Worm (Caenorhabditis elegans) whole organism, L4 larva: Measurements from ENCODE around the gene arl-3.

Experiments used
- F10B5.3 ChIP-seq: sonication (generic microtip); optimal IDR thresholded peaks from 2 replicates; lab custom pipeline; 2016; ENCODE audit warnings: mild to moderate bottlenecking, missing genetic modification characterization, missing compliant biosample characterization
- F26F4.8 ChIP-seq: fragments of 200-800 bp; sonication (Bioruptor generic); conservative IDR thresholded peaks from 2 replicates; pipeline ENCODE4 v1.3.6; 2022; ENCODE audit warnings: missing genetic modification characterization, missing compliant biosample characterization
- F44E2.7 ChIP-seq: fragments of 200-800 bp; sonication (Bioruptor generic); IDR thresholded peaks from 2 replicates; pipeline ENCODE4 v2.1.2; 2022; ENCODE audit warnings: missing genetic modification characterization, missing compliant biosample characterization
- T20F7.1 ChIP-seq: fragments of 200-800 bp; sonication (Bioruptor generic); optimal IDR thresholded peaks from 2 replicates; lab custom pipeline; 2018; ENCODE audit warnings: mild to moderate bottlenecking, missing genetic modification characterization, missing compliant biosample characterization
- Y5F2A.4 ChIP-seq: fragments of 200-800 bp; sonication (Bioruptor generic); optimal IDR thresholded peaks from 2 replicates; lab custom pipeline; 2018; ENCODE audit warnings: mild to moderate bottlenecking, missing genetic modification characterization, missing compliant biosample characterization
- Y75B8A.6 ChIP-seq: fragments of 200-800 bp; sonication (Bioruptor generic); IDR thresholded peaks from 2 replicates; pipeline ENCODE4 v1.3.6; 2022; ENCODE audit warnings: missing genetic modification reagents, missing genetic modification characterization, missing compliant biosample characterization
- ZK337.2 ChIP-seq: fragments of 200-800 bp; sonication (Bioruptor generic); IDR thresholded peaks from 2 replicates; pipeline ENCODE4 v1.3.6; 2022; ENCODE audit warnings: missing genetic modification reagents, missing genetic modification characterization, missing compliant biosample characterization
- ZK546.5 ChIP-seq, 2 experiments: sonication (generic microtip); optimal IDR thresholded peaks; 2 replicates each; lab custom pipeline; 2017; ENCODE audit warnings: missing biosample characterization in 2 of 2, missing genetic modification characterization in 2 of 2
- aha-1 ChIP-seq: fragments of 150-350 bp; peaks from one replicate; lab custom pipeline; 2014; ENCODE audit warnings: missing biosample characterization, missing genetic modification characterization
- attf-4 ChIP-seq: sonication (generic microtip); optimal IDR thresholded peaks from 3 replicates; lab custom pipeline; 2017; ENCODE audit warnings: missing biosample characterization, missing genetic modification characterization
- ceh-62 ChIP-seq: sonication (generic microtip); optimal IDR thresholded peaks from 2 replicates; lab custom pipeline; 2017; ENCODE audit warnings: missing biosample characterization, missing genetic modification characterization
- ces-1 ChIP-seq: fragments of 150-350 bp; sonication (generic microtip); optimal IDR thresholded peaks from 4 replicates; lab custom pipeline; 2014; ENCODE audit warnings: missing biosample characterization, missing genetic modification reagents, missing genetic modification characterization
- ctbp-1 ChIP-seq: fragments of 200-800 bp; sonication (Bioruptor generic); IDR thresholded peaks from 2 replicates; pipeline ENCODE4 v1.3.6; 2022; ENCODE audit warnings: missing genetic modification reagents, missing genetic modification characterization, missing compliant biosample characterization
- daf-12 ChIP-seq: fragments of 150-350 bp; optimal IDR thresholded peaks from 2 replicates; lab custom pipeline; 2014; ENCODE audit warnings: missing biosample characterization, missing genetic modification reagents, missing genetic modification characterization
- daf-19 ChIP-seq: fragments of 200-800 bp; sonication (Bioruptor generic); conservative IDR thresholded peaks from 2 replicates; pipeline ENCODE4 v1.3.6; 2022; ENCODE audit warnings: missing genetic modification characterization, missing compliant biosample characterization
- daf-8 ChIP-seq: fragments of 200-800 bp; sonication (Bioruptor generic); IDR thresholded peaks from 2 replicates; pipeline ENCODE4 v1.3.6; 2022; ENCODE audit warnings: missing genetic modification characterization, missing compliant biosample characterization
- dmd-8 ChIP-seq: fragments of 200-800 bp; sonication (Bioruptor generic); IDR thresholded peaks from 2 replicates; pipeline ENCODE4 v1.3.6; 2022; ENCODE audit warnings: missing genetic modification characterization, missing compliant biosample characterization
- gei-8 ChIP-seq: fragments of 200-800 bp; sonication (Bioruptor generic); optimal IDR thresholded peaks from 2 replicates; lab custom pipeline; 2018; ENCODE audit warnings: mild to moderate bottlenecking, missing genetic modification characterization, missing compliant biosample characterization
- hmg-1.1 ChIP-seq: fragments of 200-800 bp; sonication (Bioruptor generic); IDR thresholded peaks from 2 replicates; pipeline ENCODE4 v1.3.6; 2022; ENCODE audit warnings: missing genetic modification reagents, missing genetic modification characterization, missing compliant biosample characterization
- lin-1 ChIP-seq: fragments of 200-800 bp; sonication (Bioruptor generic); IDR thresholded peaks from 2 replicates; pipeline ENCODE4 v1.3.6; 2022; ENCODE audit warnings: missing genetic modification reagents, missing genetic modification characterization, missing compliant biosample characterization
- lin-15B ChIP-seq: fragments of 150-350 bp; sonication (generic microtip); optimal IDR thresholded peaks from 3 replicates; lab custom pipeline; 2014; ENCODE audit warnings: missing biosample characterization, missing genetic modification characterization
- lin-39 ChIP-seq: fragments of 150-350 bp; optimal IDR thresholded peaks from 2 replicates; lab custom pipeline; 2014; ENCODE audit warnings: missing biosample characterization, missing genetic modification reagents, missing genetic modification characterization
- lir-3 ChIP-seq: sonication (generic microtip); optimal IDR thresholded peaks from 2 replicates; lab custom pipeline; 2016; ENCODE audit warnings: mild to moderate bottlenecking, missing genetic modification characterization, missing compliant biosample characterization
- madf-5 ChIP-seq, 2 experiments: fragments of 200-800 bp; sonication (Bioruptor generic); IDR thresholded peaks; 2 replicates each; pipeline ENCODE4 v1.3.6; 2022; ENCODE audit warnings: missing compliant biosample characterization in 2 of 2, missing genetic modification characterization in 2 of 2
- mxl-2 ChIP-seq: fragments of 200-800 bp; sonication (Bioruptor generic); conservative IDR thresholded peaks from 2 replicates; pipeline ENCODE4 v1.3.6; 2022; ENCODE audit warnings: missing genetic modification reagents, missing genetic modification characterization, missing compliant biosample characterization
- mxl-3 ChIP-seq: fragments of 200-800 bp; sonication (Bioruptor generic); optimal IDR thresholded peaks from 2 replicates; lab custom pipeline; 2018; ENCODE audit warnings: mild to moderate bottlenecking, missing genetic modification characterization, missing compliant biosample characterization
- nhr-111 ChIP-seq: fragments of 200-800 bp; sonication (Bioruptor generic); optimal IDR thresholded peaks from 2 replicates; lab custom pipeline; 2018; ENCODE audit warnings: mild to moderate bottlenecking, missing genetic modification characterization, missing compliant biosample characterization
- nhr-28 ChIP-seq: fragments of 150-350 bp; optimal IDR thresholded peaks from 2 replicates; lab custom pipeline; 2014; ENCODE audit warnings: missing biosample characterization, missing genetic modification characterization
- sdz-12 ChIP-seq: fragments of 200-800 bp; sonication (Bioruptor generic); optimal IDR thresholded peaks from 2 replicates; lab custom pipeline; 2018; ENCODE audit warnings: mild to moderate bottlenecking, missing genetic modification characterization, missing compliant biosample characterization
- snpc-1.2 ChIP-seq: fragments of 200-800 bp; sonication (Bioruptor generic); IDR thresholded peaks from 2 replicates; pipeline ENCODE4 v1.3.6; 2022; ENCODE audit warnings: missing genetic modification reagents, missing genetic modification characterization, missing compliant biosample characterization
- spr-3 ChIP-seq: fragments of 200-800 bp; sonication (Bioruptor generic); optimal IDR thresholded peaks from 2 replicates; lab custom pipeline; 2018; ENCODE audit warnings: mild to moderate bottlenecking, missing genetic modification characterization, missing compliant biosample characterization
- tag-97 ChIP-seq: fragments of 200-800 bp; sonication (Bioruptor generic); IDR thresholded peaks from 2 replicates; pipeline ENCODE4 v1.3.6; 2022; ENCODE audit warnings: missing genetic modification characterization, missing compliant biosample characterization
- unc-62 ChIP-seq, 3 experiments: fragments of 150-350 bp in 1 of 3; sonication (generic microtip); optimal IDR thresholded peaks in 2 of 3; peaks in 1 of 3; 1 replicate in 1 of 3; 2 replicates in 2 of 3; lab custom pipeline; 2014 to 2017; ENCODE audit warnings: missing biosample characterization in 3 of 3, missing genetic modification characterization in 3 of 3, missing genetic modification reagents in 3 of 3, missing genotype in 1 of 3
- zfp-2 ChIP-seq: sonication (generic microtip); optimal IDR thresholded peaks from 2 replicates; lab custom pipeline; 2016; ENCODE audit warnings: mild to moderate bottlenecking, missing genetic modification characterization, missing compliant biosample characterization
- zfp-3 ChIP-seq: fragments of 200-800 bp; sonication (Bioruptor generic); conservative IDR thresholded peaks from 2 replicates; pipeline ENCODE4 v1.3.6; 2022; ENCODE audit warnings: missing genetic modification reagents, missing genetic modification characterization, missing compliant biosample characterization
- zip-11 ChIP-seq: fragments of 200-800 bp; sonication (Bioruptor generic); IDR thresholded peaks from 2 replicates; pipeline ENCODE4 v1.3.6; 2022; ENCODE audit warnings: missing genetic modification characterization, missing compliant biosample characterization
- ztf-7 ChIP-seq: fragments of 150-350 bp; optimal IDR thresholded peaks from 2 replicates; lab custom pipeline; 2014; ENCODE audit warnings: missing biosample characterization, missing genetic modification characterization

Gene arl-3

ce11 chrII:14616927-14617326 is 10.7 kb downstream of the arl-3 start (continued):
- TF ChIP-seq zfp-3 (GFP tag; lab: Robert Waterston, UW) (peak; percentile 71; the same call in 1 of the 2 replicates), gei-8 (GFP tag; lab: Kevin White, UChicago) (peak; percentile 32), T20F7.1 (no peak), dmd-8 (GFP tag; lab: Robert Waterston, UW) (peak; percentile 93), hmg-1.1 (GFP tag; lab: Robert Waterston, UW) (peak; percentile 58; the same call in 1 of the 2 replicates), ctbp-1 (GFP tag; lab: Robert Waterston, UW) (peak; percentile 73), ZK337.2 (0 out of 2 replicates have a peak, but pooled peaks have one; percentile 17), zfp-2 (tag; lab: Kevin White, UChicago) (no peak), spr-3 (GFP tag; lab: Kevin White, UChicago) (peak; percentile 63), ces-1 (no peak), daf-12 (tag; lab: Kevin White, UChicago) (no peak), ZK546.5 (tag; optimal IDR thresholded peaks at IDR 0.05; lab: Kevin White, UChicago) (no peak), daf-8 (GFP tag; lab: Robert Waterston, UW) (no peak), lin-39 (tag; lab: Kevin White, UChicago) (no peak), lin-1 (GFP tag; lab: Robert Waterston, UW) (peak; percentile 79), snpc-1.2 (GFP tag; lab: Robert Waterston, UW) (peak; percentile 84), madf-5 (GFP tag; IDR thresholded peaks at IDR 0.05; lab: Robert Waterston, UW) (peak; percentile 74 to 93; a peak in 3 of 4 replicates), zip-11 (GFP tag; lab: Robert Waterston, UW) (no peak), F44E2.7 (GFP tag; lab: Robert Waterston, UW) (peak; percentile 66; the same call in 1 of the 2 replicates), daf-19 (peak; percentile 76; the same call in 1 of the 2 replicates), nhr-111 (GFP tag; lab: Kevin White, UChicago) (peak; percentile 2), tag-97 (GFP tag; lab: Robert Waterston, UW) (no peak), F10B5.3 (no peak), mxl-2 (GFP tag; lab: Robert Waterston, UW) (no peak), lin-15B (tag; lab: Kevin White, UChicago) (no peak), Y75B8A.6 (GFP tag; lab: Robert Waterston, UW) (no peak), Y5F2A.4 (peak; percentile 60), ceh-62 (tag; lab: Kevin White, UChicago) (no peak), ztf-7 (no peak), mxl-3 (peak; percentile 43)

DNA sequence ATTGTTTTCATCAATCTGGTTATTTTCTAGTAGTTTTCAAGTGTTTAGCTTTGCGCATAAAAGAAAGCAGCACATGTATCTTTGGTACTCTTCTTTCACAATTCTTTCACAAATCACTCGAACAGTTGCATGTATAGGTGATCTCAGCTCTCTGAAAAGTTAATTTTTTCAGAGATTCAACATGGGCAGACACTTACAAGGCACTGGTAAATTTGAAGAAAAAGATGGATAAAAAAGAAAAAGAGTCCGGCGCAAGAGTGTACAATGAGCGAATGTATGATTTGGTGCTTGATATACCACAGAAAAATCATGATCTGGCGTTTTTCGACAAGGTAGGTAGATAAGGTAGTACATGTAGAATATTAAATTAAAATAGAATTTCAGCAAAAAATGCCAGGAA is 11.9 kb downstream of the arl-3 start:
- TF ChIP-seq daf-12 (tag; lab: Kevin White, UChicago): no peak
- peak; percentile 97 for TF ChIP-seq aha-1 (tag; lab: Kevin White, UChicago)
- no peak for TF ChIP-seq F44E2.7 (GFP tag; lab: Robert Waterston, UW)
- TF ChIP-seq, all 104 proteins: peak for 1

DNA sequence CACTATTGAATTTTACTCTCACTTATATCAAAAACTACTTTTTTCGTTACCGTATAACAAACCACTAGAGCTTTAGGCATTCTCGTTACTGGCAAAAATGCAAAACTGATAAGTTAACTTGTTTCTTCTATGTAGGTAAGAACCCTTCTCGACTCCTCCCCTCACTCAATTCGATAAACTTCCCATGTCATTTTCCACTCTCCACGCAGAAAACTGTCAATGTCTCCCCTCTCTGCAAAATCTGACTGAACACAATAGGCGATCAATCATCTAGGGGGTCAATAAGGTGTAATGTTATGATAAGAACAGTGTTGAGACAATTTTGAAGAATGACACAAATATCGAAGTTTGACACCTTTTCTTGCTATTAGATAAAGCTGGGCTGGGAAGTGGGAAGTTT is 12.5 kb downstream of the arl-3 start:
- no peak for TF ChIP-seq F26F4.8 (GFP tag; lab: Robert Waterston, UW)
- TF ChIP-seq unc-62 (GFP tag; optimal IDR thresholded peaks at IDR 0.05 in 1 of 2; lab: Kevin White, UChicago): peak in 1 of 2 experiments; percentile 90
- TF ChIP-seq unc-62 (tag; optimal IDR thresholded peaks at IDR 0.05; lab: Kevin White, UChicago): no peak
- TF ChIP-seq lir-3: no peak
- TF ChIP-seq ZK337.2: no peak
- no peak for TF ChIP-seq sdz-12
- TF ChIP-seq madf-5 (GFP tag; IDR thresholded peaks at IDR 0.05; lab: Robert Waterston, UW): no peak
- TF ChIP-seq nhr-28 (tag; lab: Kevin White, UChicago): peak; percentile 20
- no peak for TF ChIP-seq attf-4 (tag; lab: Kevin White, UChicago)
